Worm (Caenorhabditis elegans) whole organism, L1 larva: ENCODE results near the gene F56F10.2.

Experiments
- C04F5.9 ChIP-seq: sonication (generic microtip); optimal IDR thresholded peaks from 2 replicates; lab custom pipeline; 2016; ENCODE audit warnings: missing genetic modification characterization, missing compliant biosample characterization
- aly-2 ChIP-seq: fragments of 150-350 bp; optimal IDR thresholded peaks from 2 replicates; lab custom pipeline; 2014; ENCODE audit warnings: missing biosample characterization, missing genetic modification characterization
- blmp-1 ChIP-seq: fragments of 150-350 bp; optimal IDR thresholded peaks from 2 replicates; lab custom pipeline; 2014; ENCODE audit warnings: missing biosample characterization, missing genetic modification characterization
- ceh-63 ChIP-seq: fragments of 200-800 bp; sonication (Bioruptor generic); optimal IDR thresholded peaks from 2 replicates; lab custom pipeline; 2018; ENCODE audit warnings: mild to moderate bottlenecking, missing genetic modification characterization, missing compliant biosample characterization
- ceh-82 ChIP-seq, 3 experiments: fragments of 150-350 bp in 1 of 3; sonication (generic microtip) in 2 of 3; optimal IDR thresholded peaks; 2 replicates each; lab custom pipeline; 2014 to 2017; ENCODE audit warnings: missing biosample characterization in 3 of 3, missing genetic modification characterization in 3 of 3
- ces-1 ChIP-seq: fragments of 150-350 bp; optimal IDR thresholded peaks from 2 replicates; lab custom pipeline; 2014; ENCODE audit warnings: missing biosample characterization, missing genetic modification reagents, missing genetic modification characterization
- dpl-1 ChIP-seq, 3 experiments: fragments of 150-350 bp in 2 of 3; sonication (generic microtip) in 1 of 3; optimal IDR thresholded peaks; 2 replicates each; lab custom pipeline; 2014 to 2017; ENCODE audit warnings: missing biosample characterization in 3 of 3, missing genetic modification characterization in 3 of 3, missing genetic modification reagents in 3 of 3
- dsc-1 ChIP-seq: sonication (generic microtip); optimal IDR thresholded peaks from 2 replicates; lab custom pipeline; 2016; ENCODE audit warnings: mild to moderate bottlenecking, missing genetic modification characterization, missing compliant biosample characterization
- efl-1 ChIP-seq, 4 experiments: fragments of 150-350 bp; optimal IDR thresholded peaks in 3 of 4; peaks in 1 of 4; 1 replicate in 1 of 4; 2 replicates in 3 of 4; lab custom pipeline; 2014; ENCODE audit warnings: missing biosample characterization in 2 of 4, missing genetic modification characterization in 2 of 4, missing genetic modification reagents in 2 of 4
- egl-13 ChIP-seq: sonication (generic microtip); optimal IDR thresholded peaks from 2 replicates; lab custom pipeline; 2016; ENCODE audit warnings: missing genotype, missing genetic modification reagents, missing genetic modification characterization, missing compliant biosample characterization
- elt-2 ChIP-seq: sonication (generic microtip); optimal IDR thresholded peaks from 2 replicates; lab custom pipeline; 2016; ENCODE audit warnings: missing genetic modification characterization, mild to moderate bottlenecking, inconsistent platforms, missing compliant biosample characterization, missing genetic modification reagents
- fkh-10 ChIP-seq: sonication (generic microtip); optimal IDR thresholded peaks from 2 replicates; lab custom pipeline; 2017; ENCODE audit warnings: missing biosample characterization, missing genetic modification reagents, missing genetic modification characterization
- fkh-8 ChIP-seq: sonication (generic microtip); optimal IDR thresholded peaks from 2 replicates; lab custom pipeline; 2016; ENCODE audit warnings: mild to moderate bottlenecking, missing genetic modification characterization, missing compliant biosample characterization
- hpl-2 ChIP-seq: fragments of 150-350 bp; optimal IDR thresholded peaks from 2 replicates; lab custom pipeline; 2014; ENCODE audit warnings: missing biosample characterization, missing genetic modification reagents, missing genetic modification characterization
- lin-14 ChIP-seq: fragments of 200-800 bp; sonication (Bioruptor generic); optimal IDR thresholded peaks from 2 replicates; lab custom pipeline; 2018; ENCODE audit warnings: mild to moderate bottlenecking, missing genetic modification characterization, moderate library complexity, missing compliant biosample characterization
- lin-15B ChIP-seq: fragments of 150-350 bp; sonication (generic microtip); optimal IDR thresholded peaks from 3 replicates; lab custom pipeline; 2014; ENCODE audit warnings: missing biosample characterization, missing genetic modification characterization
- lin-35 ChIP-seq, 2 experiments: fragments of 150-350 bp; optimal IDR thresholded peaks; 2 replicates each; lab custom pipeline; 2014; ENCODE audit warnings: missing biosample characterization in 2 of 2, missing genetic modification characterization in 2 of 2, missing genetic modification reagents in 2 of 2
- lir-3 ChIP-seq: sonication (generic microtip); optimal IDR thresholded peaks from 2 replicates; lab custom pipeline; 2016; ENCODE audit warnings: mild to moderate bottlenecking, missing genetic modification characterization, moderate library complexity, missing compliant biosample characterization; ENCODE audit not compliant: poor library complexity
- mab-9 ChIP-seq: fragments of 200-800 bp; sonication (Bioruptor generic); IDR thresholded peaks from 2 replicates; pipeline ENCODE4 v1.3.6; 2022; ENCODE audit warnings: missing genetic modification reagents, missing genetic modification characterization, missing compliant biosample characterization
- mdl-1 ChIP-seq, 2 experiments: fragments of 150-350 bp; optimal IDR thresholded peaks; 2 replicates each; lab custom pipeline; 2014 to 2017; ENCODE audit warnings: missing biosample characterization in 2 of 2, missing genetic modification characterization in 2 of 2, inconsistent platforms in 1 of 2
- mep-1 ChIP-seq: fragments of 150-350 bp; optimal IDR thresholded peaks from 2 replicates; lab custom pipeline; 2014; ENCODE audit warnings: missing biosample characterization, missing genetic modification characterization
- nhr-11 ChIP-seq: fragments of 150-350 bp; optimal IDR thresholded peaks from 2 replicates; lab custom pipeline; 2014; ENCODE audit warnings: missing biosample characterization, missing genetic modification characterization
- nhr-47 ChIP-seq: sonication (generic microtip); optimal IDR thresholded peaks from 2 replicates; lab custom pipeline; 2016; ENCODE audit warnings: mild to moderate bottlenecking, missing genetic modification characterization, moderate library complexity, missing compliant biosample characterization
- nhr-71 ChIP-seq: sonication (generic microtip); optimal IDR thresholded peaks from 2 replicates; lab custom pipeline; 2016; ENCODE audit warnings: mild to moderate bottlenecking, missing genetic modification characterization, moderate library complexity, missing compliant biosample characterization
- nhr-76 ChIP-seq: sonication (generic microtip); optimal IDR thresholded peaks from 2 replicates; lab custom pipeline; 2017; ENCODE audit warnings: missing biosample characterization, missing genetic modification characterization
- nhr-84 ChIP-seq: sonication (generic microtip); optimal IDR thresholded peaks from 2 replicates; lab custom pipeline; 2017; ENCODE audit warnings: missing biosample characterization, missing genetic modification characterization
- pag-3 ChIP-seq: sonication (generic microtip); optimal IDR thresholded peaks from 2 replicates; lab custom pipeline; 2017; ENCODE audit warnings: missing genetic modification characterization, mild to moderate bottlenecking, missing compliant biosample characterization, antibody characterized with exemption, borderline replicate concordance; ENCODE audit not compliant: insufficient read depth
- snu-23 ChIP-seq: sonication (generic microtip); optimal IDR thresholded peaks from 2 replicates; lab custom pipeline; 2016; ENCODE audit warnings: missing genetic modification characterization, missing compliant biosample characterization
- sup-37 ChIP-seq: fragments of 200-800 bp; sonication (Bioruptor generic); optimal IDR thresholded peaks from 2 replicates; lab custom pipeline; 2018; ENCODE audit warnings: mild to moderate bottlenecking, missing genetic modification characterization, missing compliant biosample characterization
- swsn-7 ChIP-seq: sonication (generic microtip); optimal IDR thresholded peaks from 2 replicates; lab custom pipeline; 2016; ENCODE audit warnings: missing genetic modification characterization, missing compliant biosample characterization
- tbx-2 ChIP-seq: sonication (generic microtip); optimal IDR thresholded peaks from 2 replicates; lab custom pipeline; 2016; ENCODE audit warnings: missing genetic modification characterization, missing compliant biosample characterization
- unc-130 ChIP-seq: fragments of 150-350 bp; optimal IDR thresholded peaks from 2 replicates; lab custom pipeline; 2017; ENCODE audit warnings: missing biosample characterization, missing genetic modification characterization, inconsistent platforms
- unc-62 ChIP-seq: fragments of 150-350 bp; optimal IDR thresholded peaks from 2 replicates; lab custom pipeline; 2014; ENCODE audit warnings: missing biosample characterization, missing genetic modification reagents, missing genetic modification characterization
- unc-86 ChIP-seq: sonication (generic microtip); optimal IDR thresholded peaks from 2 replicates; lab custom pipeline; 2016; ENCODE audit warnings: missing genetic modification characterization, missing compliant biosample characterization
- unc-98 ChIP-seq: fragments of 200-800 bp; sonication (Bioruptor generic); IDR thresholded peaks from 2 replicates; pipeline ENCODE4 v1.3.6; 2022; ENCODE audit warnings: missing genetic modification characterization, missing compliant biosample characterization
- zip-4 ChIP-seq: fragments of 200-800 bp; sonication (Bioruptor generic); optimal IDR thresholded peaks from 2 replicates; lab custom pipeline; 2018; ENCODE audit warnings: mild to moderate bottlenecking, missing genetic modification characterization, moderate library complexity, missing compliant biosample characterization

The F56F10.2 gene

DNA sequence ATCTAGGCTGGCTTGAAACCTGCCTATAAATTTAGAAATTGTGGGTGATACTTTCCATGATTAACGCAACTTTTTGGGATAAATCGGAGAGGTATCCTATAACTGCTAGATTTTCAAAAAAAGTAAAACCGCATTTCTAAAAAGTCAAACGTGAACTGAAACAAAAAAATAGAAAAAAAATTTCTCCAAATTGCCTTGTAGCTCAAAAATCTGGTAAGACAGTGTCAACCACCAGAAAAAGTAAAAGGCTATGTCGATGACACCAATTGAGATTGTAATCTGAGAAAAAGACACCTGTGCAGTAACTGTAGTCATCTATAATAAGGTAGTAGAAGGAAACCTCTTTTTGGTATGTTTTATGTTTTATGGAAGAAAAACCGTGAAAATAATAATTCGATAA, 30.8 kb upstream of the F56F10.2 start, which contains the start of gene wdr-54:
Gene wdr-54, plus strand, starts transcription at position 301 of the 400 bp plus-strand sequence.
- TF ChIP-seq nhr-76 (tag; lab: Kevin White, UChicago) (no peak), mdl-1 (tag; optimal IDR thresholded peaks at IDR 0.05; lab: Kevin White, UChicago) (no peak), snu-23 (GFP tag; lab: Kevin White, UChicago) (no peak)

DNA sequence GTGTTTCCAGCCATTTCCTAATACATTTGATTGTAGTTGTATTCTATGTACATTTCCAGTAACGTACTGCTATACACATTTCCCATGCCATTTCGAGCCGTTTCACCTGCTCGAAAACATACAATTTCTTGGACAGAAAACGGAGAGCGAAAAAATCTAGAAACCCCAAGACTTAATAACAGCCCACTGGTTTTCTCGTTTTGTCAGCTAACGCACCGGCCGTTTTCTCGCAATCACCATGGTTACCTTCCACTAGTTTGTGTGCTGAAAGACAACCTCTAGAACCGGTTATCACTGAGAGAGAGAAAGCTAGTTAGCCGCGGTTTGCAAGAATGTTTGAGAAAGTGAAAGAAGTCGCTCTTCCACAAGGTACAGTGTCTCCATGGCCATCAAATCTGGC, 29.2 kb upstream of the F56F10.2 start:
- TF ChIP-seq egl-13 (tag; lab: Kevin White, UChicago) (no peak), fkh-8 (tag; lab: Kevin White, UChicago) (peak; percentile 61)

DNA sequence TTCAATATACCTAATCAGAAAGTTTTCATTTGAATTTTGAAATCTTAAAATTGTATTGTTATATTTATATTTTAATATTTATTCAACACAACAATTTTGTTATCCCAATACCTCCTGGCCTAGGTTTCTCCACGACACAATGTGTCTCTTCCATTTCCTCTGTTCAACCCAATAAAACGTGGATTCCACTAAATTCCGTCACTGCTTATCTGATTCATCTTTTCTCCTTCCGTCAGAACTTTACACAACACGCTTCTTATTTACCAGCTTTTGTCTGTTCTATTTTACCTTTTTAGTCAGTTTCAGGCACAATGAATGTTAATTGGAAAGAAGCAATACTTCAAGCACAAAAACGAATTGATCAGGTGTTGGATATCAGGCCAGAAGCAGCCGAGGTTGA, 24.9 kb upstream of the F56F10.2 start, which contains the start of gene F39H12.1:
Gene F39H12.1, plus strand, starts transcription at position 301 of the 400 bp plus-strand sequence.
- TF ChIP-seq sup-37 (no peak), lin-15B (tag; lab: Kevin White, UChicago) (no peak), efl-1 (optimal IDR thresholded peaks at IDR 0.05; lab: Kevin White, UChicago) (no peak), efl-1 (GFP tag; optimal IDR thresholded peaks at IDR 0.05 in 1 of 2; lab: Kevin White, UChicago) (peak in 1 of 2 experiments; percentile 63)

DNA sequence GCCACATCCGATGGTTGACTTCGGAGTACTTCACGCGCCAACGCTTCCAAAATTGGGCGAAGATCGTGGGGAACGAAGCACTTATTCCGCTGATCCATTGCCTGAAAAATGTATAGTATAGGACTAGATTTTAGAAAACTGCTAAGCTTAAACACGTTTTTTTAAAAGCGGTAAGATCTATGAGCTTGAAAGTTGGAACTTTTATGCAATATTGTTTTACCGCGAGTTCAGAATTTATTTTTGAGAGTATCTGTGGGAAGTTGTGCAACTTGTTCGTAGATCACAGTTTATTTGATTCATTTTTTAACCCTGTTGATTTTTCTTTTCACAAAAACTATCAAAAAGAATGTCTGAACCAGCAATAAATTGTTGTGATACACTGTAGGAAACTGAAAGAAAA, 18.0 kb upstream of the F56F10.2 start, which contains the start of gene F39H12.3:
Gene F39H12.3, minus strand, starts transcription at position 101 of the 400 bp plus-strand sequence.
- TF ChIP-seq zip-4 (no peak), dpl-1 (GFP tag; optimal IDR thresholded peaks at IDR 0.05; lab: Kevin White, UChicago) (no peak), unc-130 (tag; lab: Kevin White, UChicago) (no peak), ceh-63 (GFP tag; lab: Kevin White, UChicago) (no peak), nhr-71 (tag; lab: Kevin White, UChicago) (no peak), C04F5.9 (tag; lab: Kevin White, UChicago) (no peak), nhr-84 (tag; lab: Kevin White, UChicago) (no peak), elt-2 (tag; lab: Kevin White, UChicago) (no peak), unc-62 (GFP tag; lab: Kevin White, UChicago) (no peak), unc-86 (tag; lab: Kevin White, UChicago) (no peak), mep-1 (no peak), pag-3 (tag; lab: Kevin White, UChicago) (no peak), blmp-1 (tag; lab: Kevin White, UChicago) (no peak), fkh-10 (GFP tag; lab: Kevin White, UChicago) (no peak), lir-3 (tag; lab: Kevin White, UChicago) (no peak), nhr-11 (tag; lab: Kevin White, UChicago) (no peak), lin-14 (GFP tag; lab: Kevin White, UChicago) (no peak)
- TF ChIP-seq, all 84 proteins: peak for 0

DNA sequence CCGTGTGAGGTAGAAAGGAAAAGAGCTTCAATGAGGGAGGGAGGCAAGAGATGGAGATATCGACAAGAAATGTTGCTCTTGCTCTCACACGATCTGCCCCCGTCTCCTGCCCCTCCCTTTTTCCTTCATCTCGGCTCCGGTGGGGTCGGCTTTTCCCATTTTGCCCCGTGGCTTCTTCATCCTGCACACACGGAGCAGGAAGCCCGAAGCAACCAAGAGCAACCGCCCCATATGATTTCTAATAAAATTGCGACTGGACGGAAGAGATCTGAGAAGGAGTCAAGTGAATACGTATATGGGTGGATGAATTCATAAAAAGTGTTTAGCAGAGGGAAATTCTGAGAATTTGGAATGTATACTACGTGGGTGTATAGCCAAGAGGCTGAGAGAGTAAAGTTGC, 14.8 kb upstream of the F56F10.2 start:
- TF ChIP-seq snu-23 (GFP tag; lab: Kevin White, UChicago) = peak; percentile 9
- TF ChIP-seq fkh-10 (GFP tag; lab: Kevin White, UChicago) = peak; percentile 45
- TF ChIP-seq lin-14 (GFP tag; lab: Kevin White, UChicago) = peak; percentile 74
- TF ChIP-seq nhr-11 (tag; lab: Kevin White, UChicago) = no peak
- no peak for TF ChIP-seq lir-3 (tag; lab: Kevin White, UChicago)
- no peak for TF ChIP-seq mdl-1 (tag; optimal IDR thresholded peaks at IDR 0.05; lab: Kevin White, UChicago)
- peak; percentile 21 for TF ChIP-seq swsn-7
- TF ChIP-seq mab-9 (GFP tag; lab: Robert Waterston, UW) = no peak
- peak; percentile 63 for TF ChIP-seq nhr-47 (tag; lab: Kevin White, UChicago)
- no peak for TF ChIP-seq aly-2
- TF ChIP-seq fkh-8 (tag; lab: Kevin White, UChicago) = peak; percentile 93
- no peak for TF ChIP-seq pag-3 (tag; lab: Kevin White, UChicago)
- no peak for TF ChIP-seq ces-1 (GFP tag; lab: Kevin White, UChicago)
- TF ChIP-seq nhr-71 (tag; lab: Kevin White, UChicago) = peak; percentile 59
- TF ChIP-seq lin-35 (GFP tag; optimal IDR thresholded peaks at IDR 0.05; lab: Kevin White, UChicago) = peak in 1 of 2 experiments; percentile 3
- TF ChIP-seq unc-98 (GFP tag; lab: Robert Waterston, UW) = no peak
- TF ChIP-seq tbx-2 = no peak
- TF ChIP-seq ceh-82 (tag; optimal IDR thresholded peaks at IDR 0.05; lab: Kevin White, UChicago) = peak in 1 of 3 experiments; percentile 46
- peak; percentile 20 for TF ChIP-seq unc-86 (tag; lab: Kevin White, UChicago)
- TF ChIP-seq dsc-1 (tag; lab: Kevin White, UChicago) = peak; percentile 47
- TF ChIP-seq egl-13 (tag; lab: Kevin White, UChicago) = peak; percentile 71
- no peak for TF ChIP-seq hpl-2 (GFP tag; lab: Kevin White, UChicago)
